Fruit fly (Drosophila melanogaster): ENCODE data around the gene pns.

Gene pns

dm6 chr3L:1549148-1549547 lies 12.2 kb downstream of the pns start (continued):
- no peak for TF ChIP-seq CG6791 (GFP tag; IDR thresholded peaks at IDR 0.05; ENCODE audit: partially characterized antibody)
- TF ChIP-seq CG17829 (tag; optimal IDR thresholded peaks at IDR 0.05) = no peak
- no peak for TF ChIP-seq CG9727 (GFP tag; optimal IDR thresholded peaks at IDR 0.05)
- TF ChIP-seq yki (optimal IDR thresholded peaks at IDR 0.05) = no peak
- no peak for TF ChIP-seq YL-1 (GFP tag; optimal IDR thresholded peaks at IDR 0.05)
- no peak for TF ChIP-seq tap (tag; optimal IDR thresholded peaks at IDR 0.05)
- no peak for TF ChIP-seq pros (GFP tag; optimal IDR thresholded peaks at IDR 0.05)
- no peak for TF ChIP-seq CG17328 (GFP tag; IDR thresholded peaks at IDR 0.05)
- no peak for TF ChIP-seq da (GFP tag; optimal IDR thresholded peaks at IDR 0.05)
- no peak for TF ChIP-seq E2f1 (GFP tag; IDR thresholded peaks at IDR 0.05)
- peak; percentile 17; the same call in 1 of the 2 replicates for TF ChIP-seq al (GFP tag; IDR thresholded peaks at IDR 0.05)
- TF ChIP-seq CG7987 (GFP tag; optimal IDR thresholded peaks at IDR 0.05) = peak; percentile 93
- TF ChIP-seq mam (GFP tag; optimal IDR thresholded peaks at IDR 0.05) = no peak
- no peak for TF ChIP-seq CrebB (tag; optimal IDR thresholded peaks at IDR 0.05)
- no peak for TF ChIP-seq CG5245 (GFP tag; optimal IDR thresholded peaks at IDR 0.05)
- TF ChIP-seq zfh1 (GFP tag; IDR thresholded peaks at IDR 0.05) = no peak
- TF ChIP-seq CG16815 (GFP tag; optimal IDR thresholded peaks at IDR 0.05) = no peak
- no peak for TF ChIP-seq Hr3 (GFP tag; optimal IDR thresholded peaks at IDR 0.05)
- peak; percentile 21 for TF ChIP-seq CG9609 (GFP tag; optimal IDR thresholded peaks at IDR 0.05)
- TF ChIP-seq sug (tag; optimal IDR thresholded peaks at IDR 0.05) = no peak
- TF ChIP-seq CG1602 (GFP tag; optimal IDR thresholded peaks at IDR 0.05) = no peak
- no peak for TF ChIP-seq CG34376 (GFP tag; optimal IDR thresholded peaks at IDR 0.05)
- no peak for TF ChIP-seq sisA (GFP tag; IDR thresholded peaks at IDR 0.05)
- no peak for TF ChIP-seq HHEX (GFP tag; optimal IDR thresholded peaks at IDR 0.05)
- TF ChIP-seq ind (GFP tag; optimal IDR thresholded peaks at IDR 0.05) = no peak
- TF ChIP-seq CG4617 (GFP tag; optimal IDR thresholded peaks at IDR 0.05; ENCODE audit: borderline replicate concordance) = no peak
- TF ChIP-seq Neu2 (GFP tag; optimal IDR thresholded peaks at IDR 0.05; ENCODE audit: borderline replicate concordance) = no peak
- peak; percentile 9 for TF ChIP-seq CG12071 (GFP tag; optimal IDR thresholded peaks at IDR 0.05)
- peak; percentile 36 for TF ChIP-seq CG30403 (GFP tag; optimal IDR thresholded peaks at IDR 0.05)
- no peak for TF ChIP-seq NK7.1 (GFP tag; optimal IDR thresholded peaks at IDR 0.05)
- no peak for TF ChIP-seq emc (GFP tag; optimal IDR thresholded peaks at IDR 0.05)
- no peak for TF ChIP-seq ac (GFP tag; optimal IDR thresholded peaks at IDR 0.05)
- TF ChIP-seq Doc3 (GFP tag; IDR thresholded peaks at IDR 0.05; ENCODE audit: partially characterized antibody) = no peak
- TF ChIP-seq fd96Cb (tag; optimal IDR thresholded peaks at IDR 0.05) = no peak
- no peak for TF ChIP-seq odd (GFP tag; optimal IDR thresholded peaks at IDR 0.05)
- TF ChIP-seq CG11560 (tag; IDR thresholded peaks at IDR 0.05) = no peak
- no peak for TF ChIP-seq CG3995 (GFP tag; optimal IDR thresholded peaks at IDR 0.05)
- no peak for TF ChIP-seq CG1832 (GFP tag; optimal IDR thresholded peaks at IDR 0.05)
- 0 out of 3 replicates have a peak, but pooled peaks have one; percentile 24 for TF ChIP-seq Dbx (GFP tag; IDR thresholded peaks at IDR 0.05)
- no peak for TF ChIP-seq CG15601 (tag; optimal IDR thresholded peaks at IDR 0.05)
- TF ChIP-seq CG3281 (GFP tag; optimal IDR thresholded peaks at IDR 0.05) = peak; percentile 6
- peak; percentile 22; the same call in 1 of the 2 replicates for TF ChIP-seq CG11696 (GFP tag; IDR thresholded peaks at IDR 0.05)
- TF ChIP-seq ap (GFP tag; IDR thresholded peaks at IDR 0.05) = no peak
- TF ChIP-seq Sin3A (optimal IDR thresholded peaks at IDR 0.05) = no peak
- no peak for TF ChIP-seq CG4730 (GFP tag; IDR thresholded peaks at IDR 0.05)
- no peak for TF ChIP-seq scrt (GFP tag; optimal IDR thresholded peaks at IDR 0.05)
- no peak for TF ChIP-seq sim (GFP tag; IDR thresholded peaks at IDR 0.05)
- TF ChIP-seq CG14965 (GFP tag; optimal IDR thresholded peaks at IDR 0.05; ENCODE audit: borderline replicate concordance) = no peak
- no peak for TF ChIP-seq CG13296 (GFP tag; optimal IDR thresholded peaks at IDR 0.05)
- TF ChIP-seq Vsx1 (GFP tag; optimal IDR thresholded peaks at IDR 0.05) = no peak
- TF ChIP-seq bab2 (GFP tag; optimal IDR thresholded peaks at IDR 0.05) = peak; percentile 20
- TF ChIP-seq en (GFP tag; optimal IDR thresholded peaks at IDR 0.05) = no peak

All from whole organism, embryonic.